Fruit fly (Drosophila melanogaster) whole organism, embryonic: ENCODE data around the gene CG32719.

Experiments
- B-H2 ChIP-seq: fragments of 200-800 bp; sonication (Bioruptor generic); optimal IDR thresholded peaks from 2 replicates; lab custom pipeline; 2018; ENCODE audit warnings: missing biosample characterization, mild to moderate bottlenecking, missing genetic modification characterization
- CG11695 ChIP-seq: fragments of 200-800 bp; sonication (Bioruptor generic); IDR thresholded peaks from 3 replicates; pipeline ENCODE4 v1.3.6; 2022; ENCODE audit warnings: missing biosample characterization, missing genetic modification characterization
- CG12219 ChIP-seq: fragments of 200-800 bp; sonication (Bioruptor generic); optimal IDR thresholded peaks from 3 replicates; lab custom pipeline; 2018; ENCODE audit warnings: missing biosample characterization, mild to moderate bottlenecking, missing genetic modification characterization
- CG1233 ChIP-seq: fragments of 200-800 bp; sonication (Bioruptor generic); optimal IDR thresholded peaks from 4 replicates; lab custom pipeline; 2018; ENCODE audit warnings: missing biosample characterization, mild to moderate bottlenecking, missing genetic modification characterization
- CG12391 ChIP-seq: fragments of 200-800 bp; sonication (Bioruptor generic); optimal IDR thresholded peaks from 3 replicates; lab custom pipeline; 2018; ENCODE audit warnings: missing biosample characterization, mild to moderate bottlenecking, missing genetic modification characterization, moderate library complexity
- CG14050 ChIP-seq: fragments of 200-800 bp; sonication (Bioruptor generic); IDR thresholded peaks from 3 replicates; pipeline ENCODE4 v1.3.6; 2022; ENCODE audit warnings: missing biosample characterization, missing genetic modification characterization
- CG14710 ChIP-seq: fragments of 200-800 bp; sonication (Bioruptor generic); optimal IDR thresholded peaks from 3 replicates; lab custom pipeline; 2019; ENCODE audit warnings: missing biosample characterization, mild to moderate bottlenecking, missing genetic modification characterization, moderate library complexity
- CG15269 ChIP-seq: fragments of 200-800 bp; sonication (Bioruptor generic); optimal IDR thresholded peaks from 2 replicates; lab custom pipeline; 2018; ENCODE audit warnings: missing biosample characterization, mild to moderate bottlenecking, missing genetic modification characterization, moderate library complexity
- CG15514 ChIP-seq: fragments of 200-800 bp; sonication (Bioruptor generic); optimal IDR thresholded peaks from 3 replicates; lab custom pipeline; 2017; ENCODE audit warnings: missing biosample characterization, missing genetic modification characterization, mild to moderate bottlenecking, moderate library complexity, missing genetic modification reagents
- CG15696 ChIP-seq: fragments of 200-800 bp; sonication (Bioruptor generic); optimal IDR thresholded peaks from 2 replicates; lab custom pipeline; 2019; ENCODE audit warnings: missing biosample characterization, mild to moderate bottlenecking, missing genetic modification characterization, moderate library complexity
- CG17359 ChIP-seq: fragments of 200-800 bp; sonication (Bioruptor generic); optimal IDR thresholded peaks from 3 replicates; lab custom pipeline; 2018; ENCODE audit warnings: missing biosample characterization, mild to moderate bottlenecking, missing genetic modification characterization, moderate library complexity
- CG17385 ChIP-seq: fragments of 200-800 bp; sonication (Bioruptor generic); optimal IDR thresholded peaks from 3 replicates; lab custom pipeline; 2018; ENCODE audit warnings: missing biosample characterization, mild to moderate bottlenecking, missing genetic modification characterization
- CG17612 ChIP-seq: fragments of 200-800 bp; sonication (Bioruptor generic); IDR thresholded peaks from 2 replicates; pipeline ENCODE4 v1.3.6; 2022; ENCODE audit warnings: missing biosample characterization, missing genetic modification characterization
- CG2889 ChIP-seq: fragments of 200-800 bp; sonication (Bioruptor generic); IDR thresholded peaks from 3 replicates; pipeline ENCODE4 v1.3.6; 2022; ENCODE audit warnings: missing biosample characterization, missing genetic modification characterization
- CG30020 ChIP-seq: fragments of 200-800 bp; optimal IDR thresholded peaks from 2 replicates; lab custom pipeline; 2019; ENCODE audit warnings: missing biosample characterization, mild to moderate bottlenecking, missing genetic modification characterization, moderate library complexity
- CG30431 ChIP-seq: fragments of 200-800 bp; sonication (Bioruptor generic); optimal IDR thresholded peaks from 2 replicates; lab custom pipeline; 2017; ENCODE audit warnings: missing biosample characterization, missing genetic modification characterization
- CG4820 ChIP-seq: fragments of 200-800 bp; sonication (Bioruptor generic); optimal IDR thresholded peaks from 3 replicates; lab custom pipeline; 2016; ENCODE audit warnings: missing biosample characterization, missing genetic modification characterization
- CG6813 ChIP-seq: fragments of 200-800 bp; sonication (Bioruptor generic); optimal IDR thresholded peaks from 2 replicates; lab custom pipeline; 2017; ENCODE audit warnings: missing biosample characterization, missing genetic modification characterization, mild to moderate bottlenecking, moderate library complexity, missing genetic modification reagents
- CG7786 ChIP-seq: fragments of 200-800 bp; sonication (Bioruptor generic); optimal IDR thresholded peaks from 2 replicates; lab custom pipeline; 2016; ENCODE audit warnings: missing biosample characterization, missing genetic modification characterization
- CG9437 ChIP-seq: fragments of 200-800 bp; sonication (Bioruptor generic); optimal IDR thresholded peaks from 2 replicates; lab custom pipeline; 2018; ENCODE audit warnings: missing biosample characterization, mild to moderate bottlenecking, missing genetic modification characterization
- CG9727 ChIP-seq: fragments of 200-800 bp; sonication (Bioruptor generic); optimal IDR thresholded peaks from 3 replicates; lab custom pipeline; 2017; ENCODE audit warnings: missing biosample characterization, mild to moderate bottlenecking, missing genetic modification characterization
- Dip3 ChIP-seq: fragments of 200-800 bp; sonication (Bioruptor generic); optimal IDR thresholded peaks from 3 replicates; lab custom pipeline; 2016; ENCODE audit warnings: missing biosample characterization, missing genetic modification characterization
- Dll ChIP-seq: fragments of 200-800 bp; sonication (Bioruptor generic); IDR thresholded peaks from 4 replicates; pipeline ENCODE4 v1.3.6; 2022; ENCODE audit warnings: missing biosample characterization, missing genetic modification characterization; ENCODE audit not compliant: partially characterized antibody
- E2f1 ChIP-seq: fragments of 200-800 bp; sonication (Bioruptor generic); IDR thresholded peaks from 2 replicates; pipeline ENCODE4 v1.3.6; 2022; ENCODE audit warnings: missing biosample characterization, missing genetic modification characterization
- Eip74EF ChIP-seq, 2 experiments: fragments of 200-800 bp in 1 of 2; fragments of >200 bp in 1 of 2; sonication (Bioruptor generic) in 1 of 2; optimal IDR thresholded peaks; 2 replicates each; lab custom pipeline; 2017 to 2019; ENCODE audit warnings: missing biosample characterization in 2 of 2, missing genetic modification characterization in 2 of 2, mild to moderate bottlenecking in 1 of 2, moderate library complexity in 1 of 2
- HLH4C ChIP-seq: fragments of 200-800 bp; sonication (Bioruptor generic); IDR thresholded peaks from 3 replicates; pipeline ENCODE4 v1.3.6; 2022; ENCODE audit warnings: missing biosample characterization, missing genetic modification characterization; ENCODE audit not compliant: partially characterized antibody
- HLHmδ ChIP-seq: fragments of 200-800 bp; sonication (Bioruptor generic); optimal IDR thresholded peaks from 2 replicates; lab custom pipeline; 2018; ENCODE audit warnings: missing biosample characterization, mild to moderate bottlenecking, missing genetic modification characterization, moderate library complexity
- Hr78 ChIP-seq, 2 experiments: fragments of 200-800 bp in 1 of 2; fragments of >200 bp in 1 of 2; sonication (Bioruptor generic) in 1 of 2; optimal IDR thresholded peaks; 2 replicates each; lab custom pipeline; 2017 to 2019; ENCODE audit warnings: missing biosample characterization in 2 of 2, missing genetic modification characterization in 2 of 2, mild to moderate bottlenecking in 1 of 2, moderate library complexity in 1 of 2
- Jarid2 ChIP-seq: fragments of 200-800 bp; sonication (Bioruptor generic); optimal IDR thresholded peaks from 3 replicates; lab custom pipeline; 2017; ENCODE audit warnings: mild to moderate bottlenecking, missing biosample characterization, missing genetic modification reagents, missing genetic modification characterization
- Mes4 ChIP-seq: fragments of 200-800 bp; sonication (Bioruptor generic); optimal IDR thresholded peaks from 2 replicates; lab custom pipeline; 2016; ENCODE audit warnings: missing biosample characterization, missing genetic modification characterization
- Vsx1 ChIP-seq: fragments of 200-800 bp; sonication (Bioruptor generic); optimal IDR thresholded peaks from 2 replicates; lab custom pipeline; 2017; ENCODE audit warnings: missing biosample characterization, mild to moderate bottlenecking, missing genetic modification characterization, missing genetic modification reagents
- aop ChIP-seq: fragments of 200-800 bp; sonication (Bioruptor generic); IDR thresholded peaks from 2 replicates; pipeline ENCODE4 v1.3.6; 2022; ENCODE audit warnings: missing biosample characterization, missing genetic modification characterization
- croc ChIP-seq: fragments of 200-800 bp; sonication (Bioruptor generic); conservative IDR thresholded peaks from 3 replicates; pipeline ENCODE4 v1.3.6; 2022; ENCODE audit warnings: missing biosample characterization, missing genetic modification characterization
- dan ChIP-seq: fragments of 200-800 bp; sonication (Bioruptor generic); IDR thresholded peaks from 2 replicates; pipeline ENCODE4 v1.3.6; 2022; ENCODE audit warnings: missing biosample characterization, missing genetic modification characterization
- dysf ChIP-seq: fragments of 200-800 bp; sonication (Bioruptor generic); IDR thresholded peaks from 3 replicates; pipeline ENCODE4 v1.3.6; 2022; ENCODE audit warnings: missing biosample characterization, missing genetic modification characterization
- fd102C ChIP-seq: fragments of 200-800 bp; sonication (Bioruptor generic); optimal IDR thresholded peaks from 2 replicates; lab custom pipeline; 2018; ENCODE audit warnings: missing biosample characterization, mild to moderate bottlenecking, missing genetic modification characterization, moderate library complexity
- gce ChIP-seq: fragments of 200-800 bp; sonication (Bioruptor generic); IDR thresholded peaks from 3 replicates; pipeline ENCODE4 v1.3.6; 2022; ENCODE audit warnings: missing biosample characterization, missing genetic modification characterization
- gsb-n ChIP-seq: fragments of 200-800 bp; sonication (Bioruptor generic); optimal IDR thresholded peaks from 3 replicates; lab custom pipeline; 2018; ENCODE audit warnings: missing biosample characterization, mild to moderate bottlenecking, missing genetic modification characterization
- kah ChIP-seq: fragments of 200-800 bp; sonication (Bioruptor generic); optimal IDR thresholded peaks from 2 replicates; lab custom pipeline; 2018; ENCODE audit warnings: missing biosample characterization, mild to moderate bottlenecking, missing genetic modification characterization
- mirr ChIP-seq: fragments of 200-800 bp; sonication (Bioruptor generic); optimal IDR thresholded peaks from 3 replicates; lab custom pipeline; 2018; ENCODE audit warnings: missing biosample characterization, mild to moderate bottlenecking, missing genetic modification characterization
- nerfin-1 ChIP-seq: fragments of 200-800 bp; sonication (Bioruptor generic); optimal IDR thresholded peaks from 3 replicates; lab custom pipeline; 2019; ENCODE audit warnings: missing biosample characterization, mild to moderate bottlenecking, missing genetic modification characterization, moderate library complexity
- nerfin-2 ChIP-seq: fragments of 200-800 bp; sonication (Bioruptor generic); IDR thresholded peaks from 2 replicates; pipeline ENCODE4 v1.3.6; 2022; ENCODE audit warnings: missing biosample characterization, missing genetic modification characterization; ENCODE audit not compliant: partially characterized antibody
- odd ChIP-seq: fragments of 200-800 bp; sonication (Bioruptor generic); optimal IDR thresholded peaks from 2 replicates; lab custom pipeline; 2017; ENCODE audit warnings: missing biosample characterization, mild to moderate bottlenecking, missing genetic modification characterization
- phol ChIP-seq: fragments of 200-800 bp; sonication (Bioruptor generic); optimal IDR thresholded peaks from 3 replicates; lab custom pipeline; 2018; ENCODE audit warnings: missing biosample characterization, mild to moderate bottlenecking, missing genetic modification characterization, moderate library complexity
- pzg ChIP-seq: fragments of 200-800 bp; sonication (Bioruptor generic); optimal IDR thresholded peaks from 3 replicates; lab custom pipeline; 2018; ENCODE audit warnings: missing biosample characterization, mild to moderate bottlenecking, missing genetic modification characterization, moderate library complexity
- salm ChIP-seq: fragments of 200-800 bp; sonication (Bioruptor generic); optimal IDR thresholded peaks from 2 replicates; lab custom pipeline; 2018; ENCODE audit warnings: missing biosample characterization, mild to moderate bottlenecking, missing genetic modification characterization
- sc ChIP-seq, 3 experiments: fragments of >200 bp in 2 of 3; fragments of 200-800 bp in 1 of 3; sonication (Bioruptor generic) in 1 of 3; optimal IDR thresholded peaks; 2 replicates in 2 of 3; 3 replicates in 1 of 3; lab custom pipeline; 2017; ENCODE audit warnings: mild to moderate bottlenecking in 1 of 3, missing biosample characterization in 1 of 3, missing genetic modification characterization in 1 of 3, missing genetic modification reagents in 1 of 3
- sens ChIP-seq: fragments of 200-800 bp; sonication (Bioruptor generic); peaks from one replicate; lab custom pipeline; 2016; ENCODE audit warnings: missing biosample characterization, missing genetic modification characterization
- toy ChIP-seq: fragments of 200-800 bp; sonication (Bioruptor generic); IDR thresholded peaks from 2 replicates; pipeline ENCODE4 v1.3.6; 2022; ENCODE audit warnings: missing biosample characterization, missing genetic modification characterization

CG32719 gene

DNA sequence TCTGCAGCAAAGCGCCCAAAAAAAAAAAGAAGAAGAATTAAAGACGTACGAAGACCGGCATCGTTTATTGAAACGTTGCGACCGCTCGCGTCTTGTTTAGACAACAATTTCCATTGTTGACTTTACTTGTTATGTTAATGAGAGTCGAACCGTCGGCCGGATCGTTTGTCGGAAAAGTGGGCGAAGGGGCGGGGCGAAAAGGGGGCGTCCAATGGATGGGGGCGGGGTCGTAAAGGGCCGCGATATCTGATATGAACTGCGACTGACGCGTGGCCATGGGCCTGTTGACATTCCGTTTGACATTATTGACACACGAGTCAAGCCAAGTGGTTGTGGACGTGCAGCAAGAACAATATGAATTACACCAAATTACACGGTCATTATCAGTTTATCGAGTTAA is 5.7 kb upstream of the CG32719 start (continued):
- TF ChIP-seq CG17359 (tag; lab: Kevin White, UChicago) = peak; percentile 33
- TF ChIP-seq CG17385 = peak; percentile 62
- 0 out of 2 replicates have a peak, but pooled peaks have one; percentile 19 for TF ChIP-seq aop (GFP tag; lab: Robert Waterston, UW)
- no peak for TF ChIP-seq sc (optimal IDR thresholded peaks at IDR 0.05; lab: Kevin White, UChicago)
- peak; percentile 43 for TF ChIP-seq sc (GFP tag; optimal IDR thresholded peaks at IDR 0.05; lab: Kevin White, UChicago)
- no peak for TF ChIP-seq HLH4C
- TF ChIP-seq pzg (GFP tag; lab: Kevin White, UChicago) = no peak
- TF ChIP-seq nerfin-2 (GFP tag; lab: Robert Waterston, UW) = no peak
- TF ChIP-seq odd (GFP tag; lab: Kevin White, UChicago) = peak; percentile 49
- no peak for TF ChIP-seq CG30020 (tag; lab: Kevin White, UChicago)
- peak; percentile 61 for TF ChIP-seq gsb-n (tag; lab: Kevin White, UChicago)
- peak; percentile 30 for TF ChIP-seq CG15269
- TF ChIP-seq CG11695 = 0 out of 3 replicates have a peak, but pooled peaks have one; percentile 9
- no peak for TF ChIP-seq CG7786 (GFP tag; lab: Kevin White, UChicago)
- TF ChIP-seq gce (GFP tag; lab: Robert Waterston, UW) = peak; percentile 63; the same call in 1 of the 3 replicates
- TF ChIP-seq E2f1 = peak; percentile 7; the same call in 1 of the 2 replicates
- TF ChIP-seq CG15514 = no peak
- TF ChIP-seq CG14050 (GFP tag; lab: Robert Waterston, UW) = no peak
- TF ChIP-seq Hr78 (GFP tag; optimal IDR thresholded peaks at IDR 0.05; lab: Kevin White, UChicago) = peak in 1 of 2 experiments; percentile 65
- TF ChIP-seq HLHmδ = peak; percentile 95
- no peak for TF ChIP-seq toy (GFP tag; lab: Robert Waterston, UW)
- no peak for TF ChIP-seq phol (tag; lab: Kevin White, UChicago)
- TF ChIP-seq CG6813 = peak; percentile 68
- TF ChIP-seq dysf (GFP tag; lab: Robert Waterston, UW) = no peak
- no peak for TF ChIP-seq kah (GFP tag; lab: Kevin White, UChicago)
- TF ChIP-seq CG2889 = no peak
- peak; percentile 14 for TF ChIP-seq Vsx1 (GFP tag; lab: Kevin White, UChicago)
- no peak for TF ChIP-seq B-H2 (GFP tag; lab: Kevin White, UChicago)
- TF ChIP-seq Dll (GFP tag; lab: Robert Waterston, UW) = no peak
- TF ChIP-seq Jarid2 (GFP tag; lab: Kevin White, UChicago) = peak; percentile 28
- no peak for TF ChIP-seq CG17612 (GFP tag; lab: Robert Waterston, UW)
- no peak for TF ChIP-seq CG9437 (GFP tag; lab: Kevin White, UChicago)
- TF ChIP-seq CG1233 (GFP tag; lab: Kevin White, UChicago) = peak; percentile 34
- TF ChIP-seq sens (GFP tag; lab: Kevin White, UChicago) = no peak
- TF ChIP-seq dan (GFP tag; lab: Robert Waterston, UW) = no peak
- no peak for TF ChIP-seq Dip3
- no peak; the same call in 2 of the 3 replicates for TF ChIP-seq croc (GFP tag; lab: Robert Waterston, UW)
- TF ChIP-seq CG30431 (GFP tag; lab: Kevin White, UChicago) = no peak
- peak; percentile 5 for TF ChIP-seq CG12219 (GFP tag; lab: Kevin White, UChicago)
- TF ChIP-seq mirr (GFP tag; lab: Kevin White, UChicago) = no peak
- TF ChIP-seq Eip74EF (GFP tag; optimal IDR thresholded peaks at IDR 0.05; lab: Kevin White, UChicago) = no peak
- peak; percentile 84 for TF ChIP-seq CG15696 (tag; lab: Kevin White, UChicago)
- peak; percentile 17 for TF ChIP-seq nerfin-1 (tag; lab: Kevin White, UChicago)
- peak; percentile 43 for TF ChIP-seq salm
- peak; percentile 3 for TF ChIP-seq CG4820 (GFP tag; lab: Kevin White, UChicago)
- no peak for TF ChIP-seq Mes4
- peak; percentile 58 for TF ChIP-seq CG14710
- peak; percentile 79 for TF ChIP-seq fd102C (GFP tag; lab: Kevin White, UChicago)
- TF ChIP-seq CG12391 (tag; lab: Kevin White, UChicago) = peak; percentile 5
- peak; percentile 68 for TF ChIP-seq CG9727 (GFP tag; lab: Kevin White, UChicago)
